Worm (Caenorhabditis elegans): ENCODE results near the gene srd-27.
"Not testable (repeated sequence)": the region's sequence is repeated elsewhere in the genome, so short reads cannot be mapped to it uniquely, and the experiment has no call there.

The srd-27 gene

DNA sequence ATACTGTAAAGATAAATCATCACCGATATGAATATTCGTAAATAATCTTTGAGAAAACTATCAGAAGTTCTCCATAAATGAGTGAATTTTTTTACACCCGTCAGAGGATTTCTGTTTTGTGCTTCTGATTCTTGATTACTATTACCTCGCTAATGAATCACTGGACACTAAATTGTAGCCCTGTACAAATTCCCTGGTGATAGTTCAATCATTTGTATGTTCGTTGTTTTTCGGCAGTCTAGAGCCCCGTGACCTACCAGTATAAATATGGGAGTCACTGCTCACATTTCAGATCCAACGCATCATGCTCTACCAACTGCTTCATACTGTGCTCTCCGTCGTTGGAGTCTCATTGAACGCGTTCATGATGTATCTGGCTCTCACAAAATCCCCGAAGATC is at the start of gene srd-27:
srd-27 (plus strand) TSS at position 301 of the 400 bp plus-strand sequence.
- TF ChIP-seq flt-1, ztf-29, tab-1 (GFP tag; IDR thresholded peaks at IDR 0.05): not testable (repeated sequence)

DNA sequence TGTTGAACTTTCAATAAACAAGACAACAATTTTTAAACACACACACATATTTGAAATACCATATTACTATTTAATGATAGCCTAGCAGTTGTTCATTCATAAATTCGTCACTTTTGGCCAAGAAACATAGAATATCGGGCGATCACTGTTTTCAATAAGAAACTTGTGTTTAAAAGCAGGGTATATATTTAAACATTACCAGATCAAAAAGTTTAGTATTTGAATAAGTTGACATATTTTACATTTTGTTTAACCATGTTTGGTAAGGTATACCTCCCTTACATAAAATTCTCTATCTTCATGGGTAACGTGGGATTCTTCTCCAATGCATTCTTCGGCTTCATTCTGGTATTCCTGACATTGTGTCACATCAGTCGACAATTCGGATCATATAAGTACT is 48.4 kb upstream of the srd-27 start, which contains the start of gene str-8:
str-8 (plus strand) TSS at position 301 of the 400 bp plus-strand sequence.
- not testable (repeated sequence) for TF ChIP-seq klf-2 (GFP tag; conservative IDR thresholded peaks at IDR 0.05); ztf-23 (GFP tag; IDR thresholded peaks at IDR 0.05); T22C8.4 (GFP tag; IDR thresholded peaks at IDR 0.05)

DNA sequence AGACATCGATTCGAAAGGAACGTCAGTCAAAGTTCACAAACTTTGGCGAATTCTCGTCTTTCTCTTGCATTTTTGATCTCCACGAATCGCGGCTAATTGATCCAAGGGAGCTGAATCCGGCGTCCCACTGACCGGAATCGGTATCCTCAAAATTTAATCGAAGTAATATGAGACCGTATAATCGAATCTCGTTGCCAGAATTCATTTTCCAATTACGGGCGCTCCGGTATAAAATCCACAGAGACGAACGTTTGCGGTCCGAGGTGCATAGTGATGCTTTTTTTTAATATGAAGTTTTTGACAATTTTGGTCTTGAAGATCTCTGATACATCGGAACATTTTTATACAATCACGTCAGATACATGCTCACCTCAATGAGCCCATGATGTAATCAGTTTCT is 45.5 kb upstream of the srd-27 start:
- TF ChIP-seq ref-1 (GFP tag; conservative IDR thresholded peaks at IDR 0.05) (no peak), ztf-29 (GFP tag; IDR thresholded peaks at IDR 0.05) (no peak), flt-1 (GFP tag; IDR thresholded peaks at IDR 0.05) (no peak), tab-1 (GFP tag; IDR thresholded peaks at IDR 0.05) (no peak), klf-2 (GFP tag; conservative IDR thresholded peaks at IDR 0.05) (no peak), cog-1 (tag; optimal IDR thresholded peaks at IDR 0.05) (no peak), ztf-23 (GFP tag; IDR thresholded peaks at IDR 0.05) (no peak), med-1 (GFP tag; optimal IDR thresholded peaks at IDR 0.05; ENCODE audit: insufficient read depth) (no peak), T22C8.4 (GFP tag; IDR thresholded peaks at IDR 0.05) (no peak)

DNA sequence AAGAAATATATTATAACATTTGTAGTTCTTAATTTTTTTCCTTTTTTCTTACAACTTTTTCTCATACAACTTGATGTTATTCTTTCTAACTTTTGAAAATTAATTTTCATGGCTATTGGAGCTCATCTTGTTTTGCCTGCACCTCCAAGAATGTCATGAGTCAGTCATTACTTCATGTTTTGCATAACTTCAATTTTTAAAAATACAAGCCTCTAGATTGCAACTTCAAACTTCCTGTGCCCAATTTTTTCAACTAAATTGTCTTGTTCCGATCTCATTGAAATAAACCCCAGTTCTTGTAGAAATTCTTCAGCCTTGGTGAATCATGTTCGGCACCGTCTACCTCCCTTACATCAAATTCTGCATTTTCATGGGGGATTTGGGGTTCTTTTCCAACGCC is 44.7 kb upstream of the srd-27 start, which contains the start of gene str-9:
str-9 (plus strand) TSS at position 301 of the 400 bp plus-strand sequence.
- TF ChIP-seq ref-1 (GFP tag; conservative IDR thresholded peaks at IDR 0.05), result no peak
- no peak for TF ChIP-seq T22C8.4 (GFP tag; IDR thresholded peaks at IDR 0.05)
- TF ChIP-seq cog-1 (tag; optimal IDR thresholded peaks at IDR 0.05), result no peak
- TF ChIP-seq med-1 (GFP tag; optimal IDR thresholded peaks at IDR 0.05; ENCODE audit: insufficient read depth), result no peak
- no peak for TF ChIP-seq ztf-29 (GFP tag; IDR thresholded peaks at IDR 0.05)
- no peak for TF ChIP-seq flt-1 (GFP tag; IDR thresholded peaks at IDR 0.05)
- TF ChIP-seq ztf-23 (GFP tag; IDR thresholded peaks at IDR 0.05), result no peak

DNA sequence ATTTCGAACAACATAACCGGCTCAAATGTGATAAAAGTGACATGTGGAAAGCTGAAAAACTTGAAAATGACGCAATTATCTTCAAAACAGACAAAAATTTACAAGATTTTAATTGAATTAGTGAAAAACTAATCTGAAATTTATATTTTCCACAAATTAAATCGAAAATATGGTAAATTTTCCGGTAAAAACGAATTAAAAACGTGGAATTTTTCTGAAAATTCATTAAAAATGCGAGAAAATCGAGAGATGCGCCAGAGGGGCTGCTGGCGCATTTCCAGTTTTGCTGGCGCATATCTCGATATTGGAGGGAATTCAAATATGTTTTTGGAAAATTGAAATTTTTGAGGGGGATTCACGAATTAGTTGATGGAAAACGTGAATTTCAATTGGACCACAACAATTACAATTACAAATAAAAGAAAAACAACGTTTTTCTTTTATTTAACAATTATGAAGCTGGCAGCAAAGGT is 37.0 kb upstream of the srd-27 start, which contains the start of the genes haf-3 and F57A10.2:
haf-3 (minus strand) TSS at position 51 of the 473 bp plus-strand sequence.
F57A10.2 (plus strand) TSS at position 454 of the 473 bp plus-strand sequence.
- TF ChIP-seq klf-2 (GFP tag; conservative IDR thresholded peaks at IDR 0.05), result 0 out of 2 replicates have a peak, but pooled peaks have one; percentile 54
- TF ChIP-seq ztf-23 (GFP tag; IDR thresholded peaks at IDR 0.05), result 0 out of 2 replicates have a peak, but pooled peaks have one; percentile 53
- TF ChIP-seq flt-1 (GFP tag; IDR thresholded peaks at IDR 0.05), result peak; percentile 67; the same call in 1 of the 2 replicates
- TF ChIP-seq cog-1 (tag; optimal IDR thresholded peaks at IDR 0.05), result peak; percentile 38
- TF ChIP-seq ref-1 (GFP tag; conservative IDR thresholded peaks at IDR 0.05), result no peak

DNA sequence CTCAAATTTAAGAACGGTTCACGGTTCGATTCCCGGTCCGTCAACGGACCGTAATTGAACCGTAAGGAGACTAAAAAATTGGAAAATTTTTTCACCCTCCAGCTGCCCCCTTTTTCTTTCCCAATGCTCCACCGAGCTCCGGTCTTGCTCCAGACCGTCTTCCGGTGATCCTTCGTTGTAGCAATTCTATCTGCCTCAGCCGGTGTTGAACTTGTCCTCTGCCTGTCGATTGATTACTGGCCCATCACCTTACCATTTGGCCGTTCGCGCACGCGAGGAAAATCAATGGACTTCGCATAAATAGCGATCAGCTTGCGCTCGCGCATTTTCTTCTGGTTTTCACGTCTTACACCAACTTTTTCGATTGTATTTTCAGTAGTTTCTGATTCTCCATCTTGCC is 35.8 kb upstream of the srd-27 start:
- 0 out of 2 replicates have a peak, but pooled peaks have one; percentile 57 for TF ChIP-seq ztf-23 (GFP tag; IDR thresholded peaks at IDR 0.05)
- peak; percentile 75 for TF ChIP-seq tab-1 (GFP tag; IDR thresholded peaks at IDR 0.05)
- TF ChIP-seq ref-1 (GFP tag; conservative IDR thresholded peaks at IDR 0.05), result 0 out of 2 replicates have a peak, but pooled peaks have one; percentile 11
- peak; percentile 39; the same call in 1 of the 2 replicates for TF ChIP-seq flt-1 (GFP tag; IDR thresholded peaks at IDR 0.05)
- peak; percentile 22; the same call in 1 of the 2 replicates for TF ChIP-seq T22C8.4 (GFP tag; IDR thresholded peaks at IDR 0.05)

DNA sequence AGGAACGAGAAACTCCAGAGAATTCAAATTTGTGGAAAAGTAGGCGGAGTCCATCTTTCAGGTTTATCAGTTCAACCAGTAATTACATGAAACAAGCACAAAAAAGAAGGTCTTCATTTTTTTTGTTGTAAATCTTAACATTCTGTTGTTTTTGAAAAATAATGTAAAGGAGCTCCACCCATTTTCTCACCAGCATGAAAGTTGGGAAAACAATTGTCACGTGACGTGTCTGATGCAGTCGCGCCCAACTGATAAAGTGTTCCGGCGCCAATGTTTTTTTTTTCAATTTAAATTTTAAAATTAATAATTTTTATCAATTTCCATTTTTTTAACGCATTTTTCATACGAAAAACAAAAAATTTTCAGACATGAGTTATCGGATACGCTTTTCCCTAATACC is 34.1 kb upstream of the srd-27 start, which contains the start of gene F57A10.4:
F57A10.4 (plus strand) TSS at position 367 of the 400 bp plus-strand sequence.
- TF ChIP-seq ztf-29 (GFP tag; IDR thresholded peaks at IDR 0.05) (no peak), ref-1 (GFP tag; conservative IDR thresholded peaks at IDR 0.05) (no peak), med-1 (GFP tag; optimal IDR thresholded peaks at IDR 0.05; ENCODE audit: insufficient read depth) (no peak), T22C8.4 (GFP tag; IDR thresholded peaks at IDR 0.05) (no peak), tab-1 (GFP tag; IDR thresholded peaks at IDR 0.05) (no peak), flt-1 (GFP tag; IDR thresholded peaks at IDR 0.05) (no peak), ztf-23 (GFP tag; IDR thresholded peaks at IDR 0.05) (no peak), cog-1 (tag; optimal IDR thresholded peaks at IDR 0.05) (no peak), klf-2 (GFP tag; conservative IDR thresholded peaks at IDR 0.05) (no peak)

DNA sequence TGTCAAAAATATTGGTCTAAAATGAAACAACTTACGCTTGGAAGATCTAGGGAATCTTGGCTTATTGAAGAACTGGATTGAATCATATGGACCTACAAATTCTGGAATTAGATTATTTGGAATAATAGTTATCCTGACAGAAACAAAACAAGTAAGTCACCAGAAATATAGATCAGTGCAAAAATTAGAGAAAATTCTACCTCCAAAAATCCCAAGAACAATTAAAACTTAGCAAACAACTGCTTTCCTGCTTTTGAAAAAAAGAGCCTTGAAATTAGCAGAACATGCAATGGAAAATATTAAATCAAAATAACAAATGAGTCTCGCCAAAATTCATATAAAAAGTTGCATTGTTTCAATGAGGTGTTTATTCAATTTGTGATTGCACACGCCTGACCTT is 30.0 kb upstream of the srd-27 start, which contains the start of gene nhr-60:
nhr-60 (minus strand) TSS at position 101 of the 400 bp plus-strand sequence.
- no peak for TF ChIP-seq med-1 (GFP tag; optimal IDR thresholded peaks at IDR 0.05; ENCODE audit: insufficient read depth)
- TF ChIP-seq ztf-29 (GFP tag; IDR thresholded peaks at IDR 0.05), result no peak
- no peak for TF ChIP-seq klf-2 (GFP tag; conservative IDR thresholded peaks at IDR 0.05)
- TF ChIP-seq cog-1 (tag; optimal IDR thresholded peaks at IDR 0.05), result no peak
- no peak for TF ChIP-seq ref-1 (GFP tag; conservative IDR thresholded peaks at IDR 0.05)
- no peak for TF ChIP-seq flt-1 (GFP tag; IDR thresholded peaks at IDR 0.05)
- TF ChIP-seq ztf-23 (GFP tag; IDR thresholded peaks at IDR 0.05), result no peak
- no peak for TF ChIP-seq T22C8.4 (GFP tag; IDR thresholded peaks at IDR 0.05)
- no peak for TF ChIP-seq tab-1 (GFP tag; IDR thresholded peaks at IDR 0.05)

DNA sequence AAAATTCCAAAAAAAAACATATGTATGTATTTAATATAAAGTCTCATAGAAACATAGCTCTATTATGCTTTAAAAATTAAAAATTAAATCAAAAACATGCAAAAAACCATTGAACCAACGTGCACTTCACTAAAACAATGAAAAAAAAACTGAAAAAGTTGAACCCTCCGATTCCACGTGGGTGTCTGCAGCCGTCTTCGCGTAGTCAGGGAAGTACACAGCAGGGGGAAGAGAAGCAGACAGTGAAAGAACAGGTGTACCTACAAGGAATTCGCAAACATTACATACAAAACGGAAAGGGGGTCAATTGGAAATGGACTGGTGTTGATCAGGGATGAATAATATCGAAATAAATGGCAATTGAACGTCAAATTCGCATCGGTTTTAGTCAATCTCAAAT is 29.2 kb upstream of the srd-27 start:
- no peak for TF ChIP-seq cog-1 (tag; optimal IDR thresholded peaks at IDR 0.05)
- no peak for TF ChIP-seq T22C8.4 (GFP tag; IDR thresholded peaks at IDR 0.05)
- no peak for TF ChIP-seq flt-1 (GFP tag; IDR thresholded peaks at IDR 0.05)
- no peak for TF ChIP-seq ztf-23 (GFP tag; IDR thresholded peaks at IDR 0.05)
- TF ChIP-seq tab-1 (GFP tag; IDR thresholded peaks at IDR 0.05), result no peak
- TF ChIP-seq ref-1 (GFP tag; conservative IDR thresholded peaks at IDR 0.05), result no peak
- no peak for TF ChIP-seq med-1 (GFP tag; optimal IDR thresholded peaks at IDR 0.05; ENCODE audit: insufficient read depth)
- TF ChIP-seq klf-2 (GFP tag; conservative IDR thresholded peaks at IDR 0.05), result no peak
- TF ChIP-seq ztf-29 (GFP tag; IDR thresholded peaks at IDR 0.05), result no peak

DNA sequence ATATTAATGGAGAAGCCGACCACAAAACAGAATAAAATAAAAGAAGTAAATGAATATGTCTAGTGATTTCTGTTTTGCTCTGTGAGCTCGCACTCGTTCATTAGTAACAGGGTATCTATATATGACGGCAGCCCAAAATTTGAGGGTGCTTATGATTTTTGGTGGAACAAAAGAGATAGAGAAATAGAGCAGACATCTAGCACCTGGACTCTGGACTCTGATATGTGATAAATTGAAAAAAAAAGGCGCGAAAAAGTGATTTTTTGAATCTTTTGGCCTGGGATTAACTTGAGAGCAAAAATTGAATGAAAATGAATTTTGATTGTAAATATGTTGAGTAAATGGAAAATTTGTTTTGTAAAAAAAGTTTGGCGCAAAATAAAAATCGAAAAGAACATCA is 26.5 kb upstream of the srd-27 start, which contains the start of gene nhr-283:
nhr-283 (minus strand) TSS at position 101 of the 400 bp plus-strand sequence.
- no peak for TF ChIP-seq flt-1 (GFP tag; IDR thresholded peaks at IDR 0.05)
- no peak for TF ChIP-seq klf-2 (GFP tag; conservative IDR thresholded peaks at IDR 0.05)
- no peak for TF ChIP-seq med-1 (GFP tag; optimal IDR thresholded peaks at IDR 0.05; ENCODE audit: insufficient read depth)
- no peak for TF ChIP-seq T22C8.4 (GFP tag; IDR thresholded peaks at IDR 0.05)
- no peak for TF ChIP-seq ref-1 (GFP tag; conservative IDR thresholded peaks at IDR 0.05)
- TF ChIP-seq ztf-29 (GFP tag; IDR thresholded peaks at IDR 0.05), result no peak
- TF ChIP-seq ztf-23 (GFP tag; IDR thresholded peaks at IDR 0.05), result no peak
- no peak for TF ChIP-seq cog-1 (tag; optimal IDR thresholded peaks at IDR 0.05)
- TF ChIP-seq tab-1 (GFP tag; IDR thresholded peaks at IDR 0.05), result no peak
